Worm (Caenorhabditis elegans) whole organism, midembryonic: ENCODE data around the gene F07B10.4.

ENCODE experiments used
- T22C8.4 ChIP-seq: fragments of 200-800 bp; sonication (Bioruptor generic); IDR thresholded peaks from 2 replicates; pipeline ENCODE4 v1.3.6; 2022; ENCODE audit warnings: missing genetic modification characterization, missing compliant biosample characterization
- cog-1 ChIP-seq: sonication (generic microtip); optimal IDR thresholded peaks from 2 replicates; lab custom pipeline; 2016; ENCODE audit warnings: missing genetic modification characterization, missing compliant biosample characterization
- flt-1 ChIP-seq: fragments of 200-800 bp; sonication (Bioruptor generic); IDR thresholded peaks from 2 replicates; pipeline ENCODE4 v1.3.6; 2022; ENCODE audit warnings: missing genetic modification characterization, missing compliant biosample characterization
- klf-2 ChIP-seq: fragments of 200-800 bp; sonication (Bioruptor generic); conservative IDR thresholded peaks from 2 replicates; pipeline ENCODE4 v1.3.6; 2022; ENCODE audit warnings: missing genetic modification reagents, missing genetic modification characterization, missing compliant biosample characterization
- med-1 ChIP-seq: sonication (generic microtip); optimal IDR thresholded peaks from 2 replicates; lab custom pipeline; 2017; ENCODE audit warnings: missing genetic modification characterization, mild to moderate bottlenecking, missing compliant biosample characterization, antibody characterized with exemption, missing genetic modification reagents; ENCODE audit not compliant: insufficient read depth
- ref-1 ChIP-seq: fragments of 200-800 bp; sonication (Bioruptor generic); conservative IDR thresholded peaks from 2 replicates; pipeline ENCODE4 v1.3.6; 2022; ENCODE audit warnings: missing genetic modification reagents, missing genetic modification characterization, missing compliant biosample characterization
- tab-1 ChIP-seq: fragments of 200-800 bp; sonication (Bioruptor generic); IDR thresholded peaks from 2 replicates; pipeline ENCODE4 v1.3.6; 2022; ENCODE audit warnings: missing genetic modification characterization, missing compliant biosample characterization
- ztf-23 ChIP-seq: fragments of 200-800 bp; sonication (Bioruptor generic); IDR thresholded peaks from 2 replicates; pipeline ENCODE4 v1.3.6; 2022; ENCODE audit warnings: missing genetic modification reagents, missing genetic modification characterization, missing compliant biosample characterization
- ztf-29 ChIP-seq: fragments of 200-800 bp; sonication (Bioruptor generic); IDR thresholded peaks from 2 replicates; pipeline ENCODE4 v1.3.6; 2022; ENCODE audit warnings: missing genetic modification reagents, missing genetic modification characterization, missing compliant biosample characterization

The F07B10.4 gene

DNA sequence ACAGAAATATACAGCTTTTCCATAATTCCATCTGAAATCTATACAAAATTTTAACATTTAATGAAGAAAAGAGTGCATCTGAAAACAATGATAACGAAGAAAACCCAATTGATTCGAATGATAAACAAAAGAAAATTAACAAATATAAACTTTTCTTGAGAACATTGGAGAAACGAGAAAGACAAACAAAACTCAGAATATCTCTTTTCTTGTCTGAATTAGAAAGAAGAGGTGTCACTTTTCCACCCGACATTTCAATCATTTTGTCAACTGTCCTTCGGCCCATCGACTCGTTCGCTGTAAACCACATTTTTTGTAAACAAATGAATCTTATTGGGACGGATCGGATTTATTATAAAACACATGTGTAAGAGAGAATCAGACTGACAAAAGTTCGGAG is 36.9 kb downstream of the F07B10.4 start, which contains the start of gene bgal-1:
Gene bgal-1 (minus strand): TSS at position 38 of the 400 bp plus-strand sequence.
- TF ChIP-seq tab-1 (no peak), ztf-29 (GFP tag; lab: Robert Waterston, UW) (no peak), ztf-23 (GFP tag; lab: Robert Waterston, UW) (no peak), ref-1 (GFP tag; lab: Robert Waterston, UW) (no peak), med-1 (no peak), T22C8.4 (GFP tag; lab: Robert Waterston, UW) (no peak), flt-1 (GFP tag; lab: Robert Waterston, UW) (no peak), cog-1 (tag; lab: Kevin White, UChicago) (no peak), klf-2 (GFP tag; lab: Robert Waterston, UW) (no peak)

DNA sequence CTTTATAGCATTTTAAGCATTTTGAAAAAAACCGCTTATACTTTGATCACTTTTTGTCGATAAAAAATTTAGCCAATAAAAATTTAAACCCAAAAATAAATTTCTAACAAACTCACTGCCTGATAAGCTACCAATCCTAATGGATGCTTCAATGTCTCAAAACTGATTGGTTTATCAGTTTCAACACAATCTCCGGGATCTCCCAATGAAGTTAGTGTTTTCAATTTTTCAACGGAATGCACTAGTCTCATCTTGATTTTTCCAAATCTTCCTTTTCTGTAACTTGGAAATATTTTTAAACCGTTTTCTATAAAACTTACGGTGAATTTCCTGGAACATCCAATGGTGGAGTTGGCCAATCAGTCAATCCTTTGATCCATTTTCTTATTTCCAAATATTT is 39.2 kb downstream of the F07B10.4 start:
- TF ChIP-seq cog-1 (tag; lab: Kevin White, UChicago) (no peak), ztf-29 (GFP tag; lab: Robert Waterston, UW) (no peak), med-1 (no peak), klf-2 (GFP tag; lab: Robert Waterston, UW) (no peak), ref-1 (GFP tag; lab: Robert Waterston, UW) (no peak), T22C8.4 (GFP tag; lab: Robert Waterston, UW) (no peak)

DNA sequence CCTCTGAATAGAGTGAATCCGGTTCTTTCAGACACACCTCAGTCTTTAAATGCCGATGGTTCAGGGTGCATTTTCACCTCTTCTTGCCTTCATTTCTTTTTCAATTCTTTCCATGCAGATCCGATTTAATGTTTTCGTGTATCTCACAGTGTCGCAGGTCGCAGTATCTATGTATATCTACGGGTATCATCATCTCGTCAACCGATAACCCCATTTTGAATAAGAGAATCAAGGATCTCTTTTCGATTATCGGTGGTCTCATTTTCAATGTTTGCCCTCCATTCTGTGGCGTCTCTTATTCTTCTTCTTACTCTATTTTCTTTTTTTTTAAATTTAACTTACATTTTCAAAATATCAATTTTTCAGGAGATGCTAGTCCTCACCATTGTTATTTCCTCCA is 42.0 kb downstream of the F07B10.4 start, which contains the start of gene T19B10.2:
Gene T19B10.2 (plus strand): TSS at position 367 of the 400 bp plus-strand sequence.
- TF ChIP-seq klf-2 (GFP tag; lab: Robert Waterston, UW) (no peak), cog-1 (tag; lab: Kevin White, UChicago) (no peak), ztf-29 (GFP tag; lab: Robert Waterston, UW) (no peak), ref-1 (GFP tag; lab: Robert Waterston, UW) (no peak), T22C8.4 (GFP tag; lab: Robert Waterston, UW) (no peak), ztf-23 (GFP tag; lab: Robert Waterston, UW) (no peak), tab-1 (no peak), flt-1 (GFP tag; lab: Robert Waterston, UW) (no peak), med-1 (no peak)

DNA sequence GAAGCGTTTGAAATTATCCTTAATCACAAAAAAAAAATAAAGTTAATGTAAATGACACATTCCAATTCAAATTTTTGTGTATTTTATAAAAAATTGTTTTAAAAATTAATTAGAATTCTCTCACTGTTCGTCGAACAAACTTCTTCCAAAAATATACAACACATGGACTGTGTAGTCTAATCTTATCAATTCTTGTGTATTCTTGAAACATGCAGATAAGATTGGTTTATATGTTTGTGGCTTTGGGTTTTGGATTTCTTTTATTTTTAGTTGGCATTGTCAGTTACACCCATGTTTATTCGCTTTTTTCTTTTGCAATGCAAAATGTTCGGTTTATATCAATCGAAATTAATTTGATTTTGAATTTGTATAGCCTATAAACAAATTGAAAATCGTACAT is 42.5 kb downstream of the F07B10.4 start:
- TF ChIP-seq klf-2 (GFP tag; lab: Robert Waterston, UW) (no peak), tab-1 (no peak)

DNA sequence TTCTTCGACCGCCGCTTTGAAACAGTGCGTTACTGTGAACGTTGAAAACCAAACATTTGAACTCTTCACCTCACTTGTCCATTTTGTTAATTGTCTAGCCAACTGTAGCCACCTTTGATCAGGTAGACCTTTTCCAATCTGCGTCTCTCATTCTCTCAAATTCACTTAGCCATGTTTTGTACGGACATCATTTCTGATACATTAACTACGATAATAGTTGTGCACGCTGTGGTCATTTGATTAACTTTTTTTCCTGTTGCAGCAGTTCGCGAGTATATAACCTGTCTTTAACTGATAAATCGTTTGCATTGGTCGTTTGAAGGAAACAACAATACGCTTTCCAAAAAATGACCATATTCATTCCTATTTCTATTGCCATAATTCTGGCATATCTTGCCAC is 45.5 kb downstream of the F07B10.4 start, which contains the start of gene cyp-29A2:
Gene cyp-29A2 (plus strand): TSS at position 190 of the 400 bp plus-strand sequence.
- TF ChIP-seq ref-1 (GFP tag; lab: Robert Waterston, UW) (no peak), cog-1 (tag; lab: Kevin White, UChicago) (no peak), ztf-23 (GFP tag; lab: Robert Waterston, UW) (no peak), med-1 (no peak), T22C8.4 (GFP tag; lab: Robert Waterston, UW) (no peak), ztf-29 (GFP tag; lab: Robert Waterston, UW) (no peak), flt-1 (GFP tag; lab: Robert Waterston, UW) (no peak), klf-2 (GFP tag; lab: Robert Waterston, UW) (no peak), tab-1 (no peak)

DNA sequence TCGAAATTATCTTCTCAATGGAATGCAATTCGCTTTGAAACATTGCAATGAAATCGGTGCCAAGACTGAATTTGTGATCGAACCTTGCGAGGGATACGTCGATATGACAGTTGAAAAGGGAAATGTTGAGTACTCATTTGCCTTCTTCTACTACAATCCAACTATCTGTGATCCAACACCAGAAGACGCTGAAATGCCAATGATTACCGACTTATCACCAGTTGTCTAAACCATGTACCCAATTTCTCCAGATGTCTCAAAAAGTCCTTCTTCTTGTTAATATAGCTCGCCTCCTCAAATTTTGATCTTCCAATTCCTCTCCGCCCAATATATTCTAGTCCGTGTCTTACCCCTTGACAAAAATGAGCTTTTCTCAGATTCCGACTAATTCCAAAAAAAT is 46.8 kb downstream of the F07B10.4 start:
- TF ChIP-seq cog-1 (tag; lab: Kevin White, UChicago) (no peak), med-1 (no peak), ref-1 (GFP tag; lab: Robert Waterston, UW) (no peak), flt-1 (GFP tag; lab: Robert Waterston, UW) (no peak), ztf-23 (GFP tag; lab: Robert Waterston, UW) (no peak), tab-1 (no peak), klf-2 (GFP tag; lab: Robert Waterston, UW) (no peak), ztf-29 (GFP tag; lab: Robert Waterston, UW) (no peak), T22C8.4 (GFP tag; lab: Robert Waterston, UW) (no peak)

DNA sequence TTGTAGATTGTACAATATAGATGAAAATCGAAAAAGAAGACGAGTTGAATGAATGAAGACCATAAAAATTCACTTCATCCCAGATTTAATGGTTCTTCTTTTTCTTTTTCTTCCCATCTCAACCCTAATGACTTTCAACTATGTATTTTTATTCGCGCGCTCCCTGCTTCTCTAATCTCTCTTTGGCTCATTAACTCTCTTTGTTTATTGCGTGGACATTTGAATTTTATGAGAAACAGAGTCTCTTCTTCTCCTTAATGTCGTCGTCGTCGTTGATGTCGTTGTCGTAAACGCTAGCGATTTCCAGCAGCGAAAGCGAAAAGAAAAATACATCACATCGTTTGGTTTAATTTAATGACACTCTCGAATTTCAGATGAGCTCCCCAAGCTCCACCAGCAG is 48.4 kb downstream of the F07B10.4 start:
- TF ChIP-seq T22C8.4 (GFP tag; lab: Robert Waterston, UW) (no peak), ztf-23 (GFP tag; lab: Robert Waterston, UW) (no peak), flt-1 (GFP tag; lab: Robert Waterston, UW) (no peak), cog-1 (tag; lab: Kevin White, UChicago) (no peak), med-1 (no peak), ref-1 (GFP tag; lab: Robert Waterston, UW) (no peak), klf-2 (GFP tag; lab: Robert Waterston, UW) (no peak), tab-1 (no peak), ztf-29 (GFP tag; lab: Robert Waterston, UW) (no peak)

DNA sequence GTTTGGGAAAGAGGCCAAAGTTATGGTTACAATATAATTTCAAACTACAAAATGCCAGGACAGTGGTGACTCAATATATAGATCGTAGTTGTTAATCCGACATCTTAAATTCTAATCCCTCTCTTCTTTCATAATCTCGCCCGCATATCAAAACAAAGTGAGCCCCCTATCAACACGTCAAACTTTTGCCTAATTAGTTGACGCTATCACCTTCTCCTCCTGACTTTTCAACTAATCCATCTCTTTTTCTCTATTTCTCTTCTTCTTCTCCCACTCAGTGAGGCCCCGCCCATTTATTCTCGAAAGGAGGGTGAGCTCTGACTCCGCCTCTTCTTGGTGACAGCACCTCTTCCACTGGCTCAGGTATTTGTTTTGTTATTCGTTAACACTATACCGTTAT is 51.6 kb downstream of the F07B10.4 start:
- no peak for TF ChIP-seq ztf-23 (GFP tag; lab: Robert Waterston, UW)
- no peak for TF ChIP-seq T22C8.4 (GFP tag; lab: Robert Waterston, UW)
- no peak for TF ChIP-seq tab-1
- no peak for TF ChIP-seq med-1
- no peak for TF ChIP-seq cog-1 (tag; lab: Kevin White, UChicago)
